Comparison of ENCODE assay signal across 6 worm cellular contexts in the genomic region with DNA sequence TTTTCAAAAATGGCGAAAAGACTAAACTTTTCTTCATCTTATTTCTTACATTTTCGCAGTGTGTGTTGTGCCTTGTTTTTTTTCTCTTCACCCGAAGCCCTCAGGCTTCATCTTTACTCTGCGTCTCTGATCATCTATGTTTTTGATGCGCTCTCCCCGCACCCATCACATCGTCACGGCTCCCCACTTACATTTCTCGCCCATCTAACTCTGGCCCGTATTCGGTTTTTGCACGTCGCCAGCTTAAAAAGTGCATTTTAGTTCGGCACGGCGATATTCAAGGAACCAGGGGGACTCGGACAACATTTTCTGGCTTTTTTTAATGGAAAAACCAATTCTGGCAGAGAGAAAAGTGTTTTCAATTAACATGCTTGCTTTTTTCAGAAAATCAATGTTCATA.
A peak's percentile ranks its signal among the peaks of the same experiment; 100 is the strongest.
TF ChIP-seq lines count a peak whose summit lies in the region.

No protein-coding gene starts in this region.

TF ChIP-seq in whole organism, L1 larva, 84 proteins besides CTCF, POLR2A, EP300 and RAD21 (continues in another document):
- TF ChIP-seq efl-3 (GFP tag; optimal IDR thresholded peaks at IDR 0.05; lab: Kevin White, UChicago) (no peak), nhr-47 (tag; optimal IDR thresholded peaks at IDR 0.05; lab: Kevin White, UChicago) (peak; percentile 4), lsy-2 (tag; optimal IDR thresholded peaks at IDR 0.05; lab: Kevin White, UChicago) (peak in 1 of 2 experiments; percentile 13), elt-3 (tag; optimal IDR thresholded peaks at IDR 0.05; lab: Kevin White, UChicago) (no peak), nhr-237 (tag; optimal IDR thresholded peaks at IDR 0.05; lab: Kevin White, UChicago) (no peak), fos-1 (tag; optimal IDR thresholded peaks at IDR 0.05; lab: Kevin White, UChicago) (peak; percentile 32), pax-3 (tag; optimal IDR thresholded peaks at IDR 0.05; lab: Kevin White, UChicago) (peak; percentile 43), nhr-12 (tag; optimal IDR thresholded peaks at IDR 0.05; lab: Kevin White, UChicago) (no peak), vab-15 (tag; optimal IDR thresholded peaks at IDR 0.05; lab: Kevin White, UChicago) (no peak), nhr-19 (GFP tag; conservative IDR thresholded peaks at IDR 0.05; lab: Robert Waterston, UW) (0 out of 2 replicates have a peak, but pooled peaks have one; percentile 7), lin-35 (GFP tag; optimal IDR thresholded peaks at IDR 0.05; lab: Kevin White, UChicago) (no peak), swsn-7 (tag; optimal IDR thresholded peaks at IDR 0.05; lab: Kevin White, UChicago) (peak; percentile 16), ceh-63 (GFP tag; optimal IDR thresholded peaks at IDR 0.05; lab: Kevin White, UChicago) (no peak), fkh-8 (tag; optimal IDR thresholded peaks at IDR 0.05; lab: Kevin White, UChicago) (peak; percentile 76)

TF ChIP-seq in whole organism, L2 larva, 48 proteins besides CTCF, POLR2A, EP300 and RAD21 (continues in another document):
- TF ChIP-seq crh-2 (tag; optimal IDR thresholded peaks at IDR 0.05; lab: Kevin White, UChicago) = peak; percentile 41
- no peak for TF ChIP-seq nhr-25 (tag; optimal IDR thresholded peaks at IDR 0.05; lab: Kevin White, UChicago)
- peak; percentile 10 for TF ChIP-seq mab-5 (tag; optimal IDR thresholded peaks at IDR 0.05; lab: Kevin White, UChicago)
- peak in 1 of 2 experiments; percentile 41 for TF ChIP-seq mdl-1 (tag; optimal IDR thresholded peaks at IDR 0.05; lab: Kevin White, UChicago)
- no peak for TF ChIP-seq skn-1 (tag; optimal IDR thresholded peaks at IDR 0.05; lab: Kevin White, UChicago)
- TF ChIP-seq unc-55 (GFP tag; optimal IDR thresholded peaks at IDR 0.05; lab: Kevin White, UChicago) = peak; percentile 52
- no peak for TF ChIP-seq R02D3.7 (tag; optimal IDR thresholded peaks at IDR 0.05; lab: Kevin White, UChicago)
- TF ChIP-seq nhr-6 (tag; optimal IDR thresholded peaks at IDR 0.05; lab: Kevin White, UChicago) = no peak
- TF ChIP-seq nhr-129 (tag; optimal IDR thresholded peaks at IDR 0.05; lab: Kevin White, UChicago) = peak; percentile 55
- peak; percentile 39 for TF ChIP-seq sma-9 (GFP tag; optimal IDR thresholded peaks at IDR 0.05; lab: Kevin White, UChicago)
- no peak for TF ChIP-seq sma-9 (tag; optimal IDR thresholded peaks at IDR 0.05; lab: Kevin White, UChicago)
- no peak for TF ChIP-seq aly-2 (tag; optimal IDR thresholded peaks at IDR 0.05; lab: Kevin White, UChicago)
- TF ChIP-seq nhr-10 (tag; optimal IDR thresholded peaks at IDR 0.05; lab: Kevin White, UChicago) = no peak
- TF ChIP-seq F13H6.1 (tag; optimal IDR thresholded peaks at IDR 0.05; lab: Kevin White, UChicago) = peak; percentile 61
- peak; percentile 16 for TF ChIP-seq ama-1 (optimal IDR thresholded peaks at IDR 0.05; lab: Kevin White, UChicago)

TF ChIP-seq in whole organism, L3 larva, 47 proteins besides CTCF, POLR2A, EP300 and RAD21:
- TF ChIP-seq ama-1 (optimal IDR thresholded peaks at IDR 0.05; lab: Kevin White, UChicago) (peak; percentile 78), sea-2 (GFP tag; optimal IDR thresholded peaks at IDR 0.05; lab: Kevin White, UChicago) (no peak), nhr-43 (tag; optimal IDR thresholded peaks at IDR 0.05; lab: Kevin White, UChicago; ENCODE audit: poor library complexity, severe bottlenecking) (peak; percentile 27), nhr-77 (tag; optimal IDR thresholded peaks at IDR 0.05; lab: Kevin White, UChicago) (no peak), lin-39 (tag; optimal IDR thresholded peaks at IDR 0.05; lab: Kevin White, UChicago) (peak; percentile 69), nfya-1 (tag; optimal IDR thresholded peaks at IDR 0.05; lab: Kevin White, UChicago; ENCODE audit: insufficient read depth) (peak; percentile 53)
TF ChIP-seq in whole organism, L3 larva: peak in this region for 4.

TF ChIP-seq in whole organism, L4 larva, 104 proteins besides CTCF, POLR2A, EP300 and RAD21 (continues in another document):
- no peak for TF ChIP-seq nhr-41 (GFP tag; IDR thresholded peaks at IDR 0.05; lab: Robert Waterston, UW)
- TF ChIP-seq nhr-10 (tag; optimal IDR thresholded peaks at IDR 0.05; lab: Kevin White, UChicago) = no peak
- peak; percentile 18 for TF ChIP-seq rbr-2 (tag; optimal IDR thresholded peaks at IDR 0.05; lab: Kevin White, UChicago)
- no peak for TF ChIP-seq skn-1 (tag; optimal IDR thresholded peaks at IDR 0.05; lab: Kevin White, UChicago)
- peak; percentile 44; the same call in 1 of the 2 replicates for TF ChIP-seq hmg-1.1 (GFP tag; IDR thresholded peaks at IDR 0.05; lab: Robert Waterston, UW)
- TF ChIP-seq lin-15B (tag; optimal IDR thresholded peaks at IDR 0.05; lab: Kevin White, UChicago) = no peak
- no peak for TF ChIP-seq aly-2 (tag; optimal IDR thresholded peaks at IDR 0.05; lab: Kevin White, UChicago)
- TF ChIP-seq unc-39 (tag; optimal IDR thresholded peaks at IDR 0.05; lab: Kevin White, UChicago) = no peak
- TF ChIP-seq zip-2 (tag; optimal IDR thresholded peaks at IDR 0.05; lab: Kevin White, UChicago) = no peak
- TF ChIP-seq ztf-7 (tag; optimal IDR thresholded peaks at IDR 0.05; lab: Kevin White, UChicago) = no peak
- no peak for TF ChIP-seq dmd-6 (GFP tag; IDR thresholded peaks at IDR 0.05; lab: Robert Waterston, UW)
- no peak for TF ChIP-seq tra-1 (GFP tag; IDR thresholded peaks at IDR 0.05; lab: Robert Waterston, UW)
- TF ChIP-seq dmd-9 (GFP tag; IDR thresholded peaks at IDR 0.05; lab: Robert Waterston, UW) = no peak
- TF ChIP-seq lin-13 (GFP tag; optimal IDR thresholded peaks at IDR 0.05; lab: Kevin White, UChicago) = no peak
- no peak for TF ChIP-seq F49E8.2 (tag; optimal IDR thresholded peaks at IDR 0.05; lab: Kevin White, UChicago; ENCODE audit: borderline replicate concordance)
- no peak for TF ChIP-seq ceh-62 (tag; optimal IDR thresholded peaks at IDR 0.05; lab: Kevin White, UChicago)
- TF ChIP-seq dmd-8 (GFP tag; IDR thresholded peaks at IDR 0.05; lab: Robert Waterston, UW) = no peak
- TF ChIP-seq fkh-10 (GFP tag; optimal IDR thresholded peaks at IDR 0.05; lab: Kevin White, UChicago) = peak; percentile 30
- no peak for TF ChIP-seq nhr-237 (tag; optimal IDR thresholded peaks at IDR 0.05; lab: Kevin White, UChicago)

TF ChIP-seq in whole organism, late embryonic, 69 proteins besides CTCF, POLR2A, EP300 and RAD21:
- TF ChIP-seq hlh-30 (tag; optimal IDR thresholded peaks at IDR 0.05; lab: Kevin White, UChicago; ENCODE audit: insufficient read depth) (no peak), unc-42 (tag; optimal IDR thresholded peaks at IDR 0.05; lab: Kevin White, UChicago) (peak; percentile 53)

TF ChIP-seq in whole organism, young adult, 124 proteins besides CTCF, POLR2A, EP300 and RAD21:
- TF ChIP-seq fkh-3 (tag; optimal IDR thresholded peaks at IDR 0.05; lab: Kevin White, UChicago) (no peak), ceh-27 (GFP tag; optimal IDR thresholded peaks at IDR 0.05; lab: Kevin White, UChicago) (peak; percentile 14), unc-130 (GFP tag; optimal IDR thresholded peaks at IDR 0.05; lab: Kevin White, UChicago) (no peak), attf-5 (GFP tag; optimal IDR thresholded peaks at IDR 0.05; lab: Kevin White, UChicago) (peak; percentile 5)
